Fruit fly (Drosophila melanogaster) whole organism, embryonic: ENCODE data around the gene Ptp10D.

Experiments
- CG13296 ChIP-seq: fragments of 200-800 bp; sonication (Bioruptor generic); optimal IDR thresholded peaks from 3 replicates; lab custom pipeline; 2018; ENCODE audit warnings: missing biosample characterization, mild to moderate bottlenecking, missing genetic modification characterization
- CG13894 ChIP-seq: fragments of 200-800 bp; sonication (Bioruptor generic); optimal IDR thresholded peaks from 3 replicates; lab custom pipeline; 2018; ENCODE audit warnings: missing biosample characterization, mild to moderate bottlenecking, missing genetic modification characterization, moderate library complexity
- CG1647 ChIP-seq: fragments of 200-800 bp; sonication (Bioruptor generic); optimal IDR thresholded peaks from 3 replicates; lab custom pipeline; 2016; ENCODE audit warnings: missing biosample characterization, missing genetic modification characterization
- CG16813 ChIP-seq: fragments of 200-800 bp; sonication (Bioruptor generic); IDR thresholded peaks from 3 replicates; pipeline ENCODE4 v1.3.6; 2022; ENCODE audit warnings: missing biosample characterization, missing genetic modification characterization; ENCODE audit not compliant: partially characterized antibody
- CG16815 ChIP-seq: fragments of 200-800 bp; sonication (Bioruptor generic); optimal IDR thresholded peaks from 3 replicates; lab custom pipeline; 2017; ENCODE audit warnings: missing biosample characterization, mild to moderate bottlenecking, missing genetic modification characterization
- CG16863 ChIP-seq: fragments of 200-800 bp; sonication (Bioruptor generic); optimal IDR thresholded peaks from 3 replicates; lab custom pipeline; 2016; ENCODE audit warnings: missing biosample characterization, missing genetic modification characterization
- CG17385 ChIP-seq: fragments of 200-800 bp; sonication (Bioruptor generic); optimal IDR thresholded peaks from 3 replicates; lab custom pipeline; 2018; ENCODE audit warnings: missing biosample characterization, mild to moderate bottlenecking, missing genetic modification characterization
- CG17568 ChIP-seq: fragments of 200-800 bp; sonication (Bioruptor generic); optimal IDR thresholded peaks from 2 replicates; lab custom pipeline; 2018; ENCODE audit warnings: missing biosample characterization, mild to moderate bottlenecking, missing genetic modification characterization, moderate library complexity
- CG17829 ChIP-seq: fragments of 200-800 bp; optimal IDR thresholded peaks from 2 replicates; lab custom pipeline; 2019; ENCODE audit warnings: missing biosample characterization, mild to moderate bottlenecking, missing genetic modification characterization, moderate library complexity
- CG1832 ChIP-seq: fragments of 200-800 bp; sonication (Bioruptor generic); optimal IDR thresholded peaks from 2 replicates; lab custom pipeline; 2017; ENCODE audit warnings: missing biosample characterization, mild to moderate bottlenecking, missing genetic modification characterization, inconsistent platforms
- CG18619 ChIP-seq: fragments of 200-800 bp; sonication (Bioruptor generic); optimal IDR thresholded peaks from 3 replicates; lab custom pipeline; 2017; ENCODE audit warnings: missing biosample characterization, mild to moderate bottlenecking, missing genetic modification characterization
- CG2120 ChIP-seq: fragments of 200-800 bp; sonication (Bioruptor generic); optimal IDR thresholded peaks from 3 replicates; lab custom pipeline; 2016; ENCODE audit warnings: missing biosample characterization, missing genetic modification characterization
- CG2202 ChIP-seq: fragments of 200-800 bp; sonication (Bioruptor generic); optimal IDR thresholded peaks from 2 replicates; lab custom pipeline; 2018; ENCODE audit warnings: missing biosample characterization, mild to moderate bottlenecking, missing genetic modification characterization
- CG3281 ChIP-seq: fragments of 200-800 bp; sonication (Bioruptor generic); optimal IDR thresholded peaks from 3 replicates; lab custom pipeline; 2017; ENCODE audit warnings: missing biosample characterization, mild to moderate bottlenecking, missing genetic modification characterization
- CG33213 ChIP-seq: fragments of 200-800 bp; sonication (Bioruptor generic); optimal IDR thresholded peaks from 3 replicates; lab custom pipeline; 2016; ENCODE audit warnings: missing biosample characterization, missing genetic modification characterization
- CG4328 ChIP-seq: fragments of 200-800 bp; sonication (Bioruptor generic); optimal IDR thresholded peaks from 3 replicates; lab custom pipeline; 2017; ENCODE audit warnings: missing biosample characterization, missing genetic modification reagents, missing genetic modification characterization
- CG8089 ChIP-seq: fragments of 200-800 bp; sonication (Bioruptor generic); optimal IDR thresholded peaks from 3 replicates; lab custom pipeline; 2016; ENCODE audit warnings: missing biosample characterization, missing genetic modification characterization
- CG9932 ChIP-seq: fragments of 200-800 bp; sonication (Bioruptor generic); IDR thresholded peaks from 2 replicates; pipeline ENCODE4 v1.3.6; 2022; ENCODE audit warnings: missing biosample characterization, missing genetic modification characterization
- CHES-1-like ChIP-seq: fragments of 200-800 bp; sonication (Bioruptor generic); optimal IDR thresholded peaks from 2 replicates; lab custom pipeline; 2016; ENCODE audit warnings: missing biosample characterization, missing genetic modification characterization
- Dp ChIP-seq: fragments of 200-800 bp; sonication (Bioruptor generic); optimal IDR thresholded peaks from 2 replicates; lab custom pipeline; 2018; ENCODE audit warnings: missing biosample characterization, mild to moderate bottlenecking, missing genetic modification characterization, moderate library complexity
- HLH3B ChIP-seq: fragments of 200-800 bp; sonication (Bioruptor generic); IDR thresholded peaks from 2 replicates; pipeline ENCODE4 v1.3.6; 2022; ENCODE audit warnings: missing biosample characterization, missing genetic modification characterization
- Hr3 ChIP-seq: fragments of 200-800 bp; sonication (Bioruptor generic); optimal IDR thresholded peaks from 3 replicates; lab custom pipeline; 2016; ENCODE audit warnings: missing biosample characterization, missing genetic modification characterization
- Hr39 ChIP-seq: fragments of >200 bp; optimal IDR thresholded peaks from 2 replicates; lab custom pipeline; 2017
- Jarid2 ChIP-seq: fragments of 200-800 bp; sonication (Bioruptor generic); optimal IDR thresholded peaks from 3 replicates; lab custom pipeline; 2017; ENCODE audit warnings: mild to moderate bottlenecking, missing biosample characterization, missing genetic modification reagents, missing genetic modification characterization
- MBD-R2 ChIP-seq: fragments of 200-800 bp; sonication (Bioruptor generic); IDR thresholded peaks from 2 replicates; pipeline ENCODE4 v1.3.6; 2022; ENCODE audit warnings: missing biosample characterization, missing genetic modification characterization
- Med ChIP-seq: fragments of 200-800 bp; sonication (Bioruptor generic); peaks from one replicate; lab custom pipeline; 2016; ENCODE audit warnings: missing biosample characterization, missing genetic modification characterization, mild to moderate bottlenecking, inconsistent platforms, moderate library complexity
- Meics ChIP-seq: fragments of 200-800 bp; sonication (Bioruptor generic); optimal IDR thresholded peaks from 2 replicates; lab custom pipeline; 2017; ENCODE audit warnings: missing biosample characterization, mild to moderate bottlenecking, missing genetic modification characterization
- Nf-YC ChIP-seq: fragments of 200-800 bp; optimal IDR thresholded peaks from 3 replicates; lab custom pipeline; 2019; ENCODE audit warnings: missing biosample characterization, mild to moderate bottlenecking, missing genetic modification characterization, moderate library complexity
- NfI ChIP-seq: fragments of 200-800 bp; sonication (Bioruptor generic); optimal IDR thresholded peaks from 3 replicates; lab custom pipeline; 2018; ENCODE audit warnings: missing biosample characterization, mild to moderate bottlenecking, missing genetic modification characterization, moderate library complexity
- Rx ChIP-seq: fragments of 200-800 bp; sonication (Bioruptor generic); IDR thresholded peaks from 2 replicates; pipeline ENCODE4 v1.3.6; 2022; ENCODE audit warnings: missing biosample characterization, missing genetic modification characterization
- Tbp ChIP-seq: fragments of >200 bp; optimal IDR thresholded peaks from 2 replicates; lab custom pipeline; 2018; ENCODE audit warnings: missing biosample characterization, missing genetic modification characterization
- btn ChIP-seq: fragments of 200-800 bp; sonication (Bioruptor generic); optimal IDR thresholded peaks from 2 replicates; lab custom pipeline; 2016; ENCODE audit warnings: missing biosample characterization, missing genetic modification characterization
- fru ChIP-seq: fragments of >200 bp; optimal IDR thresholded peaks from 2 replicates; lab custom pipeline; 2017
- gsb ChIP-seq: fragments of 200-800 bp; sonication (Bioruptor generic); IDR thresholded peaks from 2 replicates; pipeline ENCODE4 v1.3.6; 2022; ENCODE audit warnings: missing biosample characterization, missing genetic modification characterization
- ham ChIP-seq: fragments of 200-800 bp; sonication (Bioruptor generic); IDR thresholded peaks from 2 replicates; pipeline ENCODE4 v1.3.6; 2022; ENCODE audit warnings: missing biosample characterization, missing genetic modification characterization
- jigr1 ChIP-seq: fragments of 200-800 bp; sonication (Bioruptor generic); IDR thresholded peaks from 3 replicates; pipeline ENCODE4 v1.3.6; 2022; ENCODE audit warnings: missing biosample characterization, missing genetic modification characterization
- lmd ChIP-seq: fragments of 200-800 bp; sonication (Bioruptor generic); IDR thresholded peaks from 2 replicates; pipeline ENCODE4 v1.3.6; 2022; ENCODE audit warnings: missing biosample characterization, missing genetic modification characterization
- p53 ChIP-seq: fragments of 200-800 bp; sonication (Bioruptor generic); optimal IDR thresholded peaks from 2 replicates; lab custom pipeline; 2016; ENCODE audit warnings: missing biosample characterization, missing genetic modification characterization
- peb ChIP-seq: fragments of 200-800 bp; sonication (Bioruptor generic); IDR thresholded peaks from 2 replicates; pipeline ENCODE4 v1.3.6; 2022; ENCODE audit warnings: missing biosample characterization, missing genetic modification characterization
- ro ChIP-seq: fragments of 200-800 bp; sonication (Bioruptor generic); IDR thresholded peaks from 2 replicates; pipeline ENCODE4 v1.3.6; 2022; ENCODE audit warnings: missing biosample characterization, missing genetic modification characterization
- shn ChIP-seq: fragments of 200-800 bp; sonication (Bioruptor generic); optimal IDR thresholded peaks from 3 replicates; lab custom pipeline; 2016; ENCODE audit warnings: missing biosample characterization, missing genetic modification characterization
- slbo ChIP-seq: fragments of 200-800 bp; sonication (Bioruptor generic); IDR thresholded peaks from 2 replicates; pipeline ENCODE4 v1.3.6; 2022; ENCODE audit warnings: missing biosample characterization, missing genetic modification characterization
- vfl ChIP-seq: fragments of 200-800 bp; sonication (Bioruptor generic); optimal IDR thresholded peaks from 2 replicates; lab custom pipeline; 2016; ENCODE audit warnings: missing biosample characterization, missing genetic modification characterization
- vnd ChIP-seq: fragments of 200-800 bp; sonication (Bioruptor generic); IDR thresholded peaks from 3 replicates; pipeline ENCODE4 v1.3.6; 2022; ENCODE audit warnings: missing biosample characterization, missing genetic modification characterization; ENCODE audit not compliant: partially characterized antibody
- z ChIP-seq: fragments of 200-800 bp; sonication (Bioruptor generic); IDR thresholded peaks from 3 replicates; pipeline ENCODE4 v1.3.6; 2022; ENCODE audit warnings: missing biosample characterization, missing genetic modification characterization

The Ptp10D gene

DNA sequence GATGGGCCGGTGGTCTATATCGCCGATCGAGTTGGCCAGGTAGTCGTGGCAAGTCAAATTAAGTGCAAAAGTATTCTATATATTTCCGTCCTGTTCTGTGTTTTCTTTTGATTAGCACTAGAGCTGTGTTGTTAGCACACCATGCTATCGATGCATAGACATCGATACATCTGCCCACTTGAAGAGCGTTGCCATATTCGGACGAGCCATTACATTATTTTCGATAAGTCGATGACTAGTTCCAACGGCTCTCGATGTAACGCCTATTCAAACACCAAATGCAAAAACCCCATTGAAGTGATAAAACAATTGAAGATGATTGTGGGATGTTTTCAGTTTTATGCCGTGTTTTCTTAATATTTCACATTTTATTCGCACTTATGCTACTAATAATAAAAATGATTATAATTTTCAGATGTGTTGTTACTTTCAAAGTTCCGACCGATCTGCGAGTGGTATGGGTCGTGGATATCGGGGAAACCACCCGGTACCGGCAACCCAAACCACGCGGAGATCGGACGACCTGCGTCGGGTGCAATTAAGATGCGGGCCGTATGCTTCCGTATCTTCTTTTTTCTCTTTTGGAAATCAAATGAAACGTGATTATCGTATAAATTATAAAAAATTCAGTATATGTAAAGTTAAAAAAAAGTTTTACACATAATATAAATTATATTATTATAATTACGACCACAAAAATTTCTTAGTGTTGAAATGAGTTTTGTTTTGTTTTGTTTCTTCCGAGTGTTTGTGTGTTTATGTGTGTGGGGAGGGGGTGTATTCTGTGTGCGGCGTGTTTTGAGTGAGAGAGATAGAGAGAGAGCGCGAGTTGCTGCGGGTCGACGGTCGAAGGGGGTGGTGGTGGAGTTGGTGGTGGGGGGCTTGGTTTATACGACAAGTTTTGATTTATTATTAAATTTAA is 88.2 kb downstream of the Ptp10D start, which contains the start of gene FucT6 (continued):
- TF ChIP-seq CG18619 (no peak), CG9932 (GFP tag; lab: Robert Waterston, UW) (no peak; the same call in 1 of the 2 replicates), vfl (GFP tag; lab: Kevin White, UChicago) (no peak), CG8089 (GFP tag; lab: Kevin White, UChicago) (no peak), btn (GFP tag; lab: Kevin White, UChicago) (no peak), CG2202 (tag; lab: Kevin White, UChicago) (no peak), z (peak; percentile 91), CG4328 (GFP tag; lab: Kevin White, UChicago) (no peak), shn (no peak), gsb (no peak), HLH3B (GFP tag; lab: Robert Waterston, UW) (no peak), Dp (GFP tag; lab: Kevin White, UChicago) (peak; percentile 71), CHES-1-like (GFP tag; lab: Kevin White, UChicago) (peak; percentile 37), CG13296 (peak; percentile 16), Hr39 (lab: Kevin White, UChicago) (no peak), Meics (GFP tag; lab: Kevin White, UChicago) (peak; percentile 18), lmd (GFP tag; lab: Robert Waterston, UW) (no peak), CG3281 (GFP tag; lab: Kevin White, UChicago) (peak; percentile 21), Hr3 (GFP tag; lab: Kevin White, UChicago) (no peak), ro (GFP tag; lab: Robert Waterston, UW) (no peak), CG2120 (no peak), Jarid2 (GFP tag; lab: Kevin White, UChicago) (no peak), peb (GFP tag; lab: Robert Waterston, UW) (no peak), fru (lab: Kevin White, UChicago) (no peak), CG16815 (GFP tag; lab: Kevin White, UChicago) (no peak), CG17385 (GFP tag; lab: Kevin White, UChicago) (no peak), Tbp (GFP tag; lab: Kevin White, UChicago) (no peak), Nf-YC (tag; lab: Kevin White, UChicago) (peak; percentile 26), MBD-R2 (GFP tag; lab: Robert Waterston, UW) (peak; percentile 72), CG16863 (GFP tag; lab: Kevin White, UChicago) (no peak), CG17829 (tag; lab: Kevin White, UChicago) (peak; percentile 19), CG1647 (no peak), Rx (GFP tag; lab: Robert Waterston, UW) (no peak), jigr1 (no peak), Med (GFP tag; lab: Kevin White, UChicago) (peak; percentile 84), CG17568 (GFP tag; lab: Kevin White, UChicago) (no peak), vnd (peak; percentile 81), CG1832 (GFP tag; lab: Kevin White, UChicago) (peak; percentile 62), ham (GFP tag; lab: Robert Waterston, UW) (no peak), slbo (no peak), p53 (no peak), CG33213 (GFP tag; lab: Kevin White, UChicago) (peak; percentile 32), CG16813 (peak; percentile 87), CG13894 (tag; lab: Kevin White, UChicago) (no peak), NfI (GFP tag; lab: Kevin White, UChicago) (no peak)
